Worm (Caenorhabditis elegans): ENCODE data around the gene T23E1.1.

ce11 chrIV:3131871-3132586, 19.1 kb upstream of the T23E1.1 start:
- TF ChIP-seq ztf-23 (GFP tag; IDR thresholded peaks at IDR 0.05) (no peak), med-1 (GFP tag; optimal IDR thresholded peaks at IDR 0.05; ENCODE audit: insufficient read depth) (no peak)
